Worm (Caenorhabditis elegans) whole organism, L1 larva: Measurements from ENCODE around the gene gcy-32.

Source experiments
- C04F5.9 ChIP-seq: sonication (generic microtip); optimal IDR thresholded peaks from 2 replicates; lab custom pipeline; 2016; ENCODE audit warnings: missing genetic modification characterization, missing compliant biosample characterization
- F16B12.6 ChIP-seq: fragments of 150-350 bp; optimal IDR thresholded peaks from 2 replicates; lab custom pipeline; 2014; ENCODE audit warnings: missing biosample characterization, missing genetic modification characterization
- aha-1 ChIP-seq: fragments of 150-350 bp; optimal IDR thresholded peaks from 2 replicates; lab custom pipeline; 2014; ENCODE audit warnings: missing biosample characterization, missing genetic modification characterization
- alr-1 ChIP-seq: fragments of 200-800 bp; sonication (Bioruptor generic); optimal IDR thresholded peaks from 2 replicates; lab custom pipeline; 2018; ENCODE audit warnings: borderline replicate concordance, mild to moderate bottlenecking, missing genetic modification characterization, missing compliant biosample characterization
- aly-2 ChIP-seq: fragments of 150-350 bp; optimal IDR thresholded peaks from 2 replicates; lab custom pipeline; 2014; ENCODE audit warnings: missing biosample characterization, missing genetic modification characterization
- blmp-1 ChIP-seq: fragments of 150-350 bp; optimal IDR thresholded peaks from 2 replicates; lab custom pipeline; 2014; ENCODE audit warnings: missing biosample characterization, missing genetic modification characterization
- ceh-63 ChIP-seq: fragments of 200-800 bp; sonication (Bioruptor generic); optimal IDR thresholded peaks from 2 replicates; lab custom pipeline; 2018; ENCODE audit warnings: mild to moderate bottlenecking, missing genetic modification characterization, missing compliant biosample characterization
- ceh-8 ChIP-seq: fragments of 200-800 bp; sonication (Bioruptor generic); optimal IDR thresholded peaks from 2 replicates; lab custom pipeline; 2018; ENCODE audit warnings: mild to moderate bottlenecking, missing genetic modification characterization, moderate library complexity, missing compliant biosample characterization
- dpl-1 ChIP-seq, 3 experiments: fragments of 150-350 bp in 2 of 3; sonication (generic microtip) in 1 of 3; optimal IDR thresholded peaks; 2 replicates each; lab custom pipeline; 2014 to 2017; ENCODE audit warnings: missing biosample characterization in 3 of 3, missing genetic modification characterization in 3 of 3, missing genetic modification reagents in 3 of 3
- efl-1 ChIP-seq, 4 experiments: fragments of 150-350 bp; optimal IDR thresholded peaks in 3 of 4; peaks in 1 of 4; 1 replicate in 1 of 4; 2 replicates in 3 of 4; lab custom pipeline; 2014; ENCODE audit warnings: missing biosample characterization in 2 of 4, missing genetic modification characterization in 2 of 4, missing genetic modification reagents in 2 of 4
- egl-13 ChIP-seq: sonication (generic microtip); optimal IDR thresholded peaks from 2 replicates; lab custom pipeline; 2016; ENCODE audit warnings: missing genotype, missing genetic modification reagents, missing genetic modification characterization, missing compliant biosample characterization
- egl-27 ChIP-seq, 2 experiments: fragments of 150-350 bp in 1 of 2; sonication (generic microtip); optimal IDR thresholded peaks; 3 replicates each; lab custom pipeline; 2017 to 2018; ENCODE audit warnings: missing biosample characterization in 2 of 2, missing genetic modification characterization in 2 of 2, missing genetic modification reagents in 2 of 2
- fkh-10 ChIP-seq: sonication (generic microtip); optimal IDR thresholded peaks from 2 replicates; lab custom pipeline; 2017; ENCODE audit warnings: missing biosample characterization, missing genetic modification reagents, missing genetic modification characterization
- fkh-4 ChIP-seq: sonication (generic microtip); optimal IDR thresholded peaks from 2 replicates; lab custom pipeline; 2016; ENCODE audit warnings: missing compliant biosample characterization, missing genetic modification characterization, borderline replicate concordance
- fkh-8 ChIP-seq: sonication (generic microtip); optimal IDR thresholded peaks from 2 replicates; lab custom pipeline; 2016; ENCODE audit warnings: mild to moderate bottlenecking, missing genetic modification characterization, missing compliant biosample characterization
- grh-1 ChIP-seq: fragments of 200-800 bp; sonication (Bioruptor generic); IDR thresholded peaks from 2 replicates; pipeline ENCODE4 v1.3.6; 2022; ENCODE audit warnings: missing genetic modification reagents, missing genetic modification characterization, missing compliant biosample characterization
- hpl-2 ChIP-seq: fragments of 150-350 bp; optimal IDR thresholded peaks from 2 replicates; lab custom pipeline; 2014; ENCODE audit warnings: missing biosample characterization, missing genetic modification reagents, missing genetic modification characterization
- irx-1 ChIP-seq: sonication (generic microtip); optimal IDR thresholded peaks from 2 replicates; lab custom pipeline; 2016; ENCODE audit warnings: missing genetic modification characterization, missing compliant biosample characterization
- isw-1 ChIP-seq: fragments of 200-800 bp; sonication (Bioruptor generic); IDR thresholded peaks from 2 replicates; pipeline ENCODE4 v1.3.6; 2022; ENCODE audit warnings: missing genetic modification characterization, missing compliant biosample characterization
- lin-15B ChIP-seq: fragments of 150-350 bp; sonication (generic microtip); optimal IDR thresholded peaks from 3 replicates; lab custom pipeline; 2014; ENCODE audit warnings: missing biosample characterization, missing genetic modification characterization
- lin-39 ChIP-seq: fragments of 150-350 bp; optimal IDR thresholded peaks from 2 replicates; lab custom pipeline; 2014; ENCODE audit warnings: missing biosample characterization, missing genetic modification reagents, missing genetic modification characterization
- lir-3 ChIP-seq: sonication (generic microtip); optimal IDR thresholded peaks from 2 replicates; lab custom pipeline; 2016; ENCODE audit warnings: mild to moderate bottlenecking, missing genetic modification characterization, moderate library complexity, missing compliant biosample characterization; ENCODE audit not compliant: poor library complexity
- mab-9 ChIP-seq: fragments of 200-800 bp; sonication (Bioruptor generic); IDR thresholded peaks from 2 replicates; pipeline ENCODE4 v1.3.6; 2022; ENCODE audit warnings: missing genetic modification reagents, missing genetic modification characterization, missing compliant biosample characterization
- nhr-12 ChIP-seq: sonication (generic microtip); optimal IDR thresholded peaks from 2 replicates; lab custom pipeline; 2017; ENCODE audit warnings: missing biosample characterization, missing genetic modification characterization
- nhr-20 ChIP-seq: sonication (generic microtip); optimal IDR thresholded peaks from 2 replicates; lab custom pipeline; 2016; ENCODE audit warnings: mild to moderate bottlenecking, missing genetic modification characterization, missing compliant biosample characterization
- nhr-47 ChIP-seq: sonication (generic microtip); optimal IDR thresholded peaks from 2 replicates; lab custom pipeline; 2016; ENCODE audit warnings: mild to moderate bottlenecking, missing genetic modification characterization, moderate library complexity, missing compliant biosample characterization
- nhr-71 ChIP-seq: sonication (generic microtip); optimal IDR thresholded peaks from 2 replicates; lab custom pipeline; 2016; ENCODE audit warnings: mild to moderate bottlenecking, missing genetic modification characterization, moderate library complexity, missing compliant biosample characterization
- nhr-77 ChIP-seq: fragments of 150-350 bp; optimal IDR thresholded peaks from 2 replicates; lab custom pipeline; 2014; ENCODE audit warnings: missing biosample characterization, missing genetic modification characterization
- nhr-90 ChIP-seq: sonication (generic microtip); optimal IDR thresholded peaks from 2 replicates; lab custom pipeline; 2016; ENCODE audit warnings: mild to moderate bottlenecking, missing genetic modification characterization, missing compliant biosample characterization; ENCODE audit not compliant: poor library complexity
- pax-3 ChIP-seq: fragments of 200-800 bp; sonication (Bioruptor generic); optimal IDR thresholded peaks from 2 replicates; lab custom pipeline; 2018; ENCODE audit warnings: mild to moderate bottlenecking, missing genetic modification characterization, moderate library complexity, missing compliant biosample characterization
- rnt-1 ChIP-seq: sonication (generic microtip); optimal IDR thresholded peaks from 2 replicates; lab custom pipeline; 2016; ENCODE audit warnings: mild to moderate bottlenecking, missing genetic modification characterization, moderate library complexity, missing compliant biosample characterization
- skn-1 ChIP-seq: fragments of 150-350 bp; optimal IDR thresholded peaks from 2 replicates; lab custom pipeline; 2014; ENCODE audit warnings: missing biosample characterization, missing genetic modification characterization
- snu-23 ChIP-seq: sonication (generic microtip); optimal IDR thresholded peaks from 2 replicates; lab custom pipeline; 2016; ENCODE audit warnings: missing genetic modification characterization, missing compliant biosample characterization
- sox-4 ChIP-seq: sonication (generic microtip); optimal IDR thresholded peaks from 2 replicates; lab custom pipeline; 2016; ENCODE audit warnings: missing genetic modification characterization, missing compliant biosample characterization
- sup-37 ChIP-seq: fragments of 200-800 bp; sonication (Bioruptor generic); optimal IDR thresholded peaks from 2 replicates; lab custom pipeline; 2018; ENCODE audit warnings: mild to moderate bottlenecking, missing genetic modification characterization, missing compliant biosample characterization
- swsn-7 ChIP-seq: sonication (generic microtip); optimal IDR thresholded peaks from 2 replicates; lab custom pipeline; 2016; ENCODE audit warnings: missing genetic modification characterization, missing compliant biosample characterization
- unc-30 ChIP-seq: sonication (generic microtip); optimal IDR thresholded peaks from 2 replicates; lab custom pipeline; 2017; ENCODE audit warnings: missing biosample characterization, missing genetic modification characterization
- unc-86 ChIP-seq: sonication (generic microtip); optimal IDR thresholded peaks from 2 replicates; lab custom pipeline; 2016; ENCODE audit warnings: missing genetic modification characterization, missing compliant biosample characterization

The gcy-32 gene

ce11 chrV:13923851-13924250 is 8.6 kb upstream of the gcy-32 start, which contains the start of gene srxa-11:
Gene srxa-11, plus strand, starts transcription at chrV:13924151.
- no peak for TF ChIP-seq efl-1 (optimal IDR thresholded peaks at IDR 0.05; lab: Kevin White, UChicago)
- no peak for TF ChIP-seq efl-1 (GFP tag; optimal IDR thresholded peaks at IDR 0.05 in 1 of 2; lab: Kevin White, UChicago)
- no peak for TF ChIP-seq unc-30 (tag; lab: Kevin White, UChicago)
- TF ChIP-seq hpl-2, result no peak
- TF ChIP-seq snu-23, result no peak
- no peak for TF ChIP-seq sox-4 (tag; lab: Kevin White, UChicago)
- no peak for TF ChIP-seq lir-3 (tag; lab: Kevin White, UChicago)
- TF ChIP-seq lin-15B (tag; lab: Kevin White, UChicago), result no peak
- no peak for TF ChIP-seq ceh-63
- TF ChIP-seq ceh-8 (GFP tag; lab: Kevin White, UChicago), result no peak
- TF ChIP-seq grh-1 (GFP tag; lab: Robert Waterston, UW), result no peak
- no peak for TF ChIP-seq rnt-1 (tag; lab: Kevin White, UChicago)
- no peak for TF ChIP-seq C04F5.9 (tag; lab: Kevin White, UChicago)
- no peak for TF ChIP-seq nhr-71 (tag; lab: Kevin White, UChicago)

DNA sequence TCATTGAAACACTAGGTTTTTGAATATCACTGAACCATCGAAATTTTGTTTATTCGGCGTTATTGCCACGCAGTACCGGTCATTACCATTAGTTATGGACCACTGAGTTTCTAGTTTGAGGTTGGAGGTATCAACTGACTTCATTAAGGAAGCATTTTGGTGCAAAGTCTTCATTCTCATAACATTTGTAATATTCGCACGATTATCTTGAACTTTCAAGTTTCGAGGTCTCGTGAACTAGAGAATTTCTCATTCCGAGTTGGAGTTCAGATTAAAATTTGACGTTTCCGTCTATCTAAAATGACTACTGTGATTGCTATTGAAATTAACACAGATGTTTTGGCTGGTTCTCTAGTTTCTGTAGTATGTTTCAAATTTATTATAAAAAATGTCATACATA is 5.4 kb upstream of the gcy-32 start, which contains the start of gene srx-42:
srx-42 (plus strand) TSS at position 301 of the 400 bp plus-strand sequence.
- TF ChIP-seq alr-1 (tag; lab: Kevin White, UChicago) (no peak), nhr-12 (tag; lab: Kevin White, UChicago) (no peak), skn-1 (tag; lab: Kevin White, UChicago) (no peak), mab-9 (GFP tag; lab: Robert Waterston, UW) (no peak), nhr-71 (tag; lab: Kevin White, UChicago) (no peak), lin-39 (no peak), unc-86 (no peak), snu-23 (no peak), nhr-47 (tag; lab: Kevin White, UChicago) (no peak), irx-1 (no peak), isw-1 (GFP tag; lab: Robert Waterston, UW) (no peak), sup-37 (GFP tag; lab: Kevin White, UChicago) (no peak), fkh-4 (tag; lab: Kevin White, UChicago) (no peak), dpl-1 (GFP tag; optimal IDR thresholded peaks at IDR 0.05; lab: Kevin White, UChicago) (no peak), fkh-8 (no peak)

DNA sequence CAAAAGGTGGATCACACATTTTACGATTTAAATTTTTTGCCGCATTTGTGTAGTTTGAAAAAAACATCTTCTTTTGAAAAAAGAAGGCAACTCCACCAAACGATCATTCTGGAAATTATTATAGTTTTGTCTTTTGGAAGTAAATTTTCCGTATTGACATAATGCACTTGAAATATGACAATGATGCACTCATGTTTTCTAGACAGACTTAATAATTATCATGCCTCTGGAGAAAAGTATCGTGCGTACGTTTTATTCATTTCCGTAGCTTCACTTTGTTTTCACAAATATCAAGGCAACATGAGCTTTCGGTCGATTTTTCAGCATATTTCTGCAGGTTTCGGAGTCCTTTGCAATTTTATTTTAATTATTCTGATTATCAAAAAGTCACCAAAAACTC is 3.1 kb upstream of the gcy-32 start, which contains the start of gene str-250:
str-250 (plus strand) TSS at position 301 of the 400 bp plus-strand sequence.
- TF ChIP-seq nhr-90 (no peak), egl-27 (tag; optimal IDR thresholded peaks at IDR 0.05; lab: Kevin White, UChicago) (no peak), aly-2 (tag; lab: Kevin White, UChicago) (no peak), nhr-20 (tag; lab: Kevin White, UChicago) (no peak), F16B12.6 (tag; lab: Kevin White, UChicago) (no peak), swsn-7 (tag; lab: Kevin White, UChicago) (no peak), blmp-1 (tag; lab: Kevin White, UChicago) (no peak), dpl-1 (GFP tag; optimal IDR thresholded peaks at IDR 0.05; lab: Kevin White, UChicago) (no peak), pax-3 (tag; lab: Kevin White, UChicago) (no peak), nhr-77 (tag; lab: Kevin White, UChicago) (no peak), aha-1 (no peak), lir-3 (tag; lab: Kevin White, UChicago) (no peak), egl-13 (no peak), fkh-10 (no peak), lin-39 (no peak)
